Worm (Caenorhabditis elegans): ENCODE data around the gene T01H10.11.

- TF ChIP-seq W03F9.2 (tag; optimal IDR thresholded peaks at IDR 0.05) (no peak), dao-5 (tag; optimal IDR thresholded peaks at IDR 0.05) (no peak), him-1 (tag; optimal IDR thresholded peaks at IDR 0.05) (no peak)
Observed at ce11 chrX:12073764-12074163, 49.5 kb upstream of the T01H10.11 start, which contains the start of gene tmem-145.
